Fruit fly (Drosophila melanogaster) whole organism, adult: ENCODE results near the gene Vha16-2.

Source experiments
- CG11617 ChIP-seq: fragments of 200-800 bp; sonication (Bioruptor generic); optimal IDR thresholded peaks from 2 replicates; lab custom pipeline; 2017; ENCODE audit warnings: mild to moderate bottlenecking, missing biosample characterization, missing genetic modification reagents, missing genetic modification characterization
- CG1620 ChIP-seq: fragments of 200-800 bp; sonication (Bioruptor generic); optimal IDR thresholded peaks from 2 replicates; lab custom pipeline; 2016; ENCODE audit warnings: missing biosample characterization, missing genetic modification characterization
- CG5204 ChIP-seq: fragments of 200-800 bp; sonication (Bioruptor generic); optimal IDR thresholded peaks from 2 replicates; lab custom pipeline; 2016; ENCODE audit warnings: missing biosample characterization, missing genetic modification characterization
- CG7045 ChIP-seq: fragments of 200-800 bp; sonication (Bioruptor generic); optimal IDR thresholded peaks from 2 replicates; lab custom pipeline; 2017; ENCODE audit warnings: missing biosample characterization, mild to moderate bottlenecking, missing genetic modification characterization
- CG7101 ChIP-seq: fragments of 200-800 bp; sonication (Bioruptor generic); optimal IDR thresholded peaks from 2 replicates; lab custom pipeline; 2018; ENCODE audit warnings: missing biosample characterization, mild to moderate bottlenecking, missing genetic modification characterization, moderate library complexity
- Clk ChIP-seq: fragments of 200-800 bp; sonication (Bioruptor generic); optimal IDR thresholded peaks from 2 replicates; lab custom pipeline; 2017; ENCODE audit warnings: missing biosample characterization, missing genetic modification characterization
- Hr96 ChIP-seq: fragments of 200-800 bp; sonication (Bioruptor generic); optimal IDR thresholded peaks from 2 replicates; lab custom pipeline; 2016; ENCODE audit warnings: missing biosample characterization, missing genetic modification characterization
- Mnt ChIP-seq: fragments of 200-800 bp; sonication (Bioruptor generic); optimal IDR thresholded peaks from 2 replicates; lab custom pipeline; 2016; ENCODE audit warnings: missing biosample characterization, mild to moderate bottlenecking, missing genetic modification characterization
- cic ChIP-seq: fragments of 200-800 bp; sonication (Bioruptor generic); optimal IDR thresholded peaks from 2 replicates; lab custom pipeline; 2017; ENCODE audit warnings: missing biosample characterization, mild to moderate bottlenecking, missing genetic modification characterization, moderate library complexity
- cnc ChIP-seq, 2 experiments: fragments of >200 bp; optimal IDR thresholded peaks; 2 replicates each; lab custom pipeline; 2017
- kay ChIP-seq: fragments of 200-800 bp; sonication (Bioruptor generic); peaks from one replicate; lab custom pipeline; 2016; ENCODE audit warnings: missing biosample characterization, missing genetic modification characterization, borderline replicate concordance
- ovo ChIP-seq: fragments of 200-800 bp; sonication (Bioruptor generic); optimal IDR thresholded peaks from 2 replicates; lab custom pipeline; 2016; ENCODE audit warnings: missing biosample characterization, missing genetic modification characterization

DNA sequence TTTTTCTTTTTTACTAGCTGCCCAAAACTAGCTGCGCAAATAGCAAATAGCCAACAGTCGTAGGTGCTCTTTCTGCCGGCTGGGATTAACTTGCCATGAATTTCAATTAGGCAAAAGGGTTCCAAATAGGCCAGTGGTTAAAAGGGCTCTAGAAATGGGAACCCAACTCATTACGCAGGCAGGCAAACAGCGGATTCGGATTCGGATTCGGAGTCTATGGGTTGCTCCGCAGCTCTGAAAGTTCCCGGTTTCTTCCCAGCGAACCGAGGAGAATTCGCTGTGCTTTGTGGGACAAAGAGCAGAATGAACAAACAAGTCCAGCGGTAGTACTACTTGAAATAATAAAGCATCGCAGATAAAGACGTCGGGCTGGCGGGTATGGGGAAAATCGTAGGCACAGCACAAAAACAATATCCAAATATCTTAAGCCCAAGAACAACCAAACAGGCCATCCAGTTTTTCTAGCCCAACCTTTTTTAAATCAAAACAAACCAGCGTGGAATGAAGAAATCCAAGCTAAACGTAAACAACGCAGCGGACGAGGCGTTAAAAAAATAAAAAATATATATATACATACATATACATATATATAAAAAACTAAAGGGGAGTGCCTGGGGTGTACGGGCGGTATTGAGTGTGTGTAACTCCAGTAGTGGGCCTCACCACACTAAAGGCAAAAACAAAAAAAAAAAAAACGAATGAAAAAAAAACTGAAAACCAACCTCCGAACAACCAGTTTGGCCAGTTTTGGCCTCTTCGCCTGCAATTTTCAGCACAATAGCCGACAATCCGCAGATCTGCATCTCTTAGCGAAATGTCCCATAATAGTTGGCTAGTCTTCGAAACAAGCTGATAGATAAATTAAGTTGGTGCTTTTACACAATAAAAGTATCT, 32.6 kb upstream of the Vha16-2 start:
- TF ChIP-seq ovo (GFP tag; lab: Kevin White, UChicago): no peak
- no peak for TF ChIP-seq kay
- no peak for TF ChIP-seq CG7101
- no peak for TF ChIP-seq CG11617
- no peak for TF ChIP-seq Mnt
- no peak for TF ChIP-seq Clk
- TF ChIP-seq Hr96: no peak
- no peak for TF ChIP-seq cic
- TF ChIP-seq CG7045 (GFP tag; lab: Kevin White, UChicago): no peak
- no peak for TF ChIP-seq CG1620 (GFP tag; lab: Kevin White, UChicago)
- no peak for TF ChIP-seq CG5204 (GFP tag; lab: Kevin White, UChicago)
- TF ChIP-seq cnc (optimal IDR thresholded peaks at IDR 0.05; lab: Kevin White, UChicago): no peak
